Fruit fly (Drosophila melanogaster): Measurements from ENCODE around the gene RluA-2.
A peak's percentile ranks its signal among the peaks of the same experiment; 100 is the strongest.

The RluA-2 gene

DNA sequence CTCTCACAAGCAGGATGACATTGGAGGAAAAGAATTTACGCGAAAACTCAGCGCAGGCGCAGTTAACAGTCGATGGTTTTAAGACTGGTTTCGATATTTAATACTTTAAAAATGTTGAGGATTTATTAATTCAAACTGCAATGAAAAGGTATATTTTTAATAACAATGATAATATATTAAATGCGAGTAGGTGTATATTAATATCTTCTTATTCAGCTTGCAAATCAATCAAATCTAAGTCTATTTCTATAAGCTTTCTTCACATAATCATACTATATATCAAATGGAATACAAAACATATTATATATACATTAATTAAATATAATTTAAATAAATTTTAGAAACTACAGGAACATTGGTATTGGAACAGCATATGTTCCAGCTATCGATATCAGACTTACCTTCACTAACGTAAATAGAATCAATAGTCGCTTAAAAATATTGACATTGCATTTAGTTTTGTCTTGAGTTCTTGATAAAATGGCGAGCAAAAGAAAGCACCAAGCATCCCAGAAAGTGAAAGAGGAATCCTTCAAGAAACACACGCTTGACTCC lies 41.2 kb upstream of the RluA-2 start, which contains the start of the genes TBC1D16 and holn1 (continued):
- TF ChIP-seq MBD-R2 (GFP tag; IDR thresholded peaks at IDR 0.05) (peak; percentile 50), jigr1 (GFP tag; IDR thresholded peaks at IDR 0.05) (no peak), Vsx1 (GFP tag; optimal IDR thresholded peaks at IDR 0.05) (no peak), Atf-2 (GFP tag; optimal IDR thresholded peaks at IDR 0.05) (no peak), CG9437 (GFP tag; optimal IDR thresholded peaks at IDR 0.05) (no peak), onecut (GFP tag; IDR thresholded peaks at IDR 0.05) (peak; percentile 73), gsb (GFP tag; IDR thresholded peaks at IDR 0.05) (no peak), mld (GFP tag; IDR thresholded peaks at IDR 0.05; ENCODE audit: partially characterized antibody) (no peak), tap (tag; optimal IDR thresholded peaks at IDR 0.05) (no peak), Dref (GFP tag; IDR thresholded peaks at IDR 0.05) (peak; percentile 54), CG6765 (GFP tag; optimal IDR thresholded peaks at IDR 0.05) (no peak), phol (tag; optimal IDR thresholded peaks at IDR 0.05) (peak; percentile 5), Dp (GFP tag; optimal IDR thresholded peaks at IDR 0.05) (peak; percentile 21), Nf-YB (GFP tag; optimal IDR thresholded peaks at IDR 0.05) (no peak), Nf-YC (tag; optimal IDR thresholded peaks at IDR 0.05) (peak; percentile 13), Adf1 (GFP tag; IDR thresholded peaks at IDR 0.05) (no peak), sna (GFP tag; IDR thresholded peaks at IDR 0.05; ENCODE audit: partially characterized antibody) (0 out of 2 replicates have a peak, but pooled peaks have one; percentile 32), Optix (GFP tag; IDR thresholded peaks at IDR 0.05) (no peak), bbx (GFP tag; IDR thresholded peaks at IDR 0.05; ENCODE audit: partially characterized antibody) (peak; percentile 30; the same call in 1 of the 2 replicates), klu (GFP tag; IDR thresholded peaks at IDR 0.05) (no peak), CG18476 (GFP tag; optimal IDR thresholded peaks at IDR 0.05) (no peak), HLH4C (GFP tag; IDR thresholded peaks at IDR 0.05; ENCODE audit: partially characterized antibody) (peak; percentile 52; the same call in 2 of the 3 replicates), CG30020 (tag; optimal IDR thresholded peaks at IDR 0.05) (peak; percentile 94), row (GFP tag; IDR thresholded peaks at IDR 0.05) (peak; percentile 55; the same call in 1 of the 3 replicates), tin (GFP tag; optimal IDR thresholded peaks at IDR 0.05) (no peak), lola (GFP tag; optimal IDR thresholded peaks at IDR 0.05) (no peak), CG13424 (tag; optimal IDR thresholded peaks at IDR 0.05) (peak; percentile 13), Sox100B (GFP tag; optimal IDR thresholded peaks at IDR 0.05) (peak; percentile 31), CG15696 (tag; optimal IDR thresholded peaks at IDR 0.05) (peak; percentile 29), ewg (GFP tag; optimal IDR thresholded peaks at IDR 0.05) (peak; percentile 85), CG14710 (tag; optimal IDR thresholded peaks at IDR 0.05) (peak; percentile 37), NfI (GFP tag; optimal IDR thresholded peaks at IDR 0.05) (no peak), CG9932 (GFP tag; IDR thresholded peaks at IDR 0.05) (no peak), crp (GFP tag; optimal IDR thresholded peaks at IDR 0.05) (peak in 1 of 2 experiments; percentile 20), kah (GFP tag; optimal IDR thresholded peaks at IDR 0.05) (no peak), CG34224 (GFP tag; IDR thresholded peaks at IDR 0.05; ENCODE audit: partially characterized antibody) (peak; percentile 45; the same call in 2 of the 3 replicates), CG10321 (GFP tag; IDR thresholded peaks at IDR 0.05) (no peak), CG14965 (GFP tag; optimal IDR thresholded peaks at IDR 0.05; ENCODE audit: borderline replicate concordance) (no peak), zen (tag; optimal IDR thresholded peaks at IDR 0.05) (peak; percentile 1), CG3065 (GFP tag; optimal IDR thresholded peaks at IDR 0.05) (no peak), CG18262 (tag; optimal IDR thresholded peaks at IDR 0.05) (peak; percentile 29), Sry-δ (GFP tag; optimal IDR thresholded peaks at IDR 0.05) (peak; percentile 62), CG30431 (GFP tag; optimal IDR thresholded peaks at IDR 0.05) (no peak), Atf3 (GFP tag; optimal IDR thresholded peaks at IDR 0.05) (no peak), CG8359 (GFP tag; optimal IDR thresholded peaks at IDR 0.05; ENCODE audit: borderline replicate concordance) (no peak), CG12391 (tag; optimal IDR thresholded peaks at IDR 0.05) (peak; percentile 13), rib (GFP tag; IDR thresholded peaks at IDR 0.05) (no peak), CG2712 (tag; optimal IDR thresholded peaks at IDR 0.05) (peak; percentile 30), Tbp (GFP tag; optimal IDR thresholded peaks at IDR 0.05) (no peak)
